Worm (Caenorhabditis elegans) whole organism, L3 larva: ENCODE measurements around the gene K05F1.14.

Source experiments
- aly-2 ChIP-seq: fragments of 150-350 bp; optimal IDR thresholded peaks from 2 replicates; lab custom pipeline; 2014; ENCODE audit warnings: missing biosample characterization, missing genetic modification characterization
- elt-1 ChIP-seq: fragments of 150-350 bp; optimal IDR thresholded peaks from 2 replicates; lab custom pipeline; 2014; ENCODE audit warnings: missing biosample characterization, missing genetic modification characterization
- elt-3 ChIP-seq, 3 experiments: fragments of 150-350 bp in 1 of 3; sonication (generic microtip) in 2 of 3; optimal IDR thresholded peaks; 2 replicates in 2 of 3; 4 replicates in 1 of 3; lab custom pipeline; 2014 to 2017; ENCODE audit warnings: missing biosample characterization in 3 of 3, missing genetic modification characterization in 3 of 3
- fkh-10 ChIP-seq: sonication (generic microtip); optimal IDR thresholded peaks from 2 replicates; lab custom pipeline; 2017; ENCODE audit warnings: missing biosample characterization, missing genetic modification reagents, missing genetic modification characterization
- jun-1 ChIP-seq: fragments of 150-350 bp; optimal IDR thresholded peaks from 2 replicates; lab custom pipeline; 2014; ENCODE audit warnings: missing biosample characterization, missing genetic modification reagents, missing genetic modification characterization
- nhr-11 ChIP-seq: fragments of 150-350 bp; optimal IDR thresholded peaks from 2 replicates; lab custom pipeline; 2014; ENCODE audit warnings: missing biosample characterization, missing genetic modification characterization
- nhr-237 ChIP-seq: fragments of 150-350 bp; optimal IDR thresholded peaks from 2 replicates; lab custom pipeline; 2014; ENCODE audit warnings: missing biosample characterization, missing genetic modification characterization
- nhr-25 ChIP-seq: sonication (generic microtip); optimal IDR thresholded peaks from 2 replicates; lab custom pipeline; 2017; ENCODE audit warnings: missing biosample characterization, missing genetic modification characterization
- nhr-76 ChIP-seq: fragments of 150-350 bp; sonication (generic microtip); optimal IDR thresholded peaks from 5 replicates; lab custom pipeline; 2014; ENCODE audit warnings: missing biosample characterization, missing genetic modification characterization
- pha-4 ChIP-seq: fragments of 150-350 bp; optimal IDR thresholded peaks from 2 replicates; lab custom pipeline; 2014; ENCODE audit warnings: missing biosample characterization, missing genetic modification reagents, missing genetic modification characterization
- skn-1 ChIP-seq: fragments of 150-350 bp; optimal IDR thresholded peaks from 2 replicates; lab custom pipeline; 2014; ENCODE audit warnings: missing biosample characterization, missing genetic modification characterization
- tbx-2 ChIP-seq: sonication (generic microtip); optimal IDR thresholded peaks from 2 replicates; lab custom pipeline; 2016; ENCODE audit warnings: mild to moderate bottlenecking, missing genetic modification characterization, missing compliant biosample characterization
- ztf-11 ChIP-seq: fragments of 150-350 bp; optimal IDR thresholded peaks from 2 replicates; lab custom pipeline; 2014; ENCODE audit warnings: missing biosample characterization, missing genetic modification characterization
- ztf-4 ChIP-seq: fragments of 150-350 bp; optimal IDR thresholded peaks from 2 replicates; lab custom pipeline; 2014; ENCODE audit warnings: missing biosample characterization, missing genetic modification characterization

ce11 chrII:5744342-5744741 lies 48.0 kb downstream of the K05F1.14 start:
- no peak for TF ChIP-seq ztf-4 (tag; lab: Kevin White, UChicago)
- no peak for TF ChIP-seq nhr-25
- no peak for TF ChIP-seq nhr-11
- TF ChIP-seq elt-1 (tag; lab: Kevin White, UChicago) = no peak
- no peak for TF ChIP-seq nhr-237 (tag; lab: Kevin White, UChicago)
- no peak for TF ChIP-seq pha-4 (tag; lab: Kevin White, UChicago)
- no peak for TF ChIP-seq aly-2 (tag; lab: Kevin White, UChicago)
- TF ChIP-seq ztf-11 (tag; lab: Kevin White, UChicago) = no peak
- TF ChIP-seq skn-1 (tag; lab: Kevin White, UChicago) = no peak
- no peak for TF ChIP-seq nhr-76 (tag; lab: Kevin White, UChicago)
- no peak for TF ChIP-seq jun-1 (tag; lab: Kevin White, UChicago)
- no peak for TF ChIP-seq elt-3 (tag; optimal IDR thresholded peaks at IDR 0.05; lab: Kevin White, UChicago)
- no peak for TF ChIP-seq tbx-2 (tag; lab: Kevin White, UChicago)
- TF ChIP-seq fkh-10 (GFP tag; lab: Kevin White, UChicago) = no peak
